Fruit fly (Drosophila melanogaster): ENCODE data around the gene Had1.

Had1 gene

dm6 chrX:16335107-16335642 lies 26.7 kb upstream of the Had1 start (continued):
- TF ChIP-seq Sry-β (GFP tag; optimal IDR thresholded peaks at IDR 0.05) (no peak), Mad (GFP tag; optimal IDR thresholded peaks at IDR 0.05) (peak; percentile 57), CG18011 (GFP tag; optimal IDR thresholded peaks at IDR 0.05) (peak; percentile 63), MBD-R2 (GFP tag; IDR thresholded peaks at IDR 0.05) (peak; percentile 71), CG15479 (GFP tag; optimal IDR thresholded peaks at IDR 0.05) (no peak), ERR (GFP tag; optimal IDR thresholded peaks at IDR 0.05) (peak; percentile 58), fru (optimal IDR thresholded peaks at IDR 0.05) (no peak), sd (tag; optimal IDR thresholded peaks at IDR 0.05) (no peak), CG10959 (GFP tag; IDR thresholded peaks at IDR 0.05) (peak; percentile 58; the same call in 1 of the 2 replicates), ems (GFP tag; optimal IDR thresholded peaks at IDR 0.05) (peak; percentile 71), CG6683 (GFP tag; optimal IDR thresholded peaks at IDR 0.05) (no peak), gsb (GFP tag; IDR thresholded peaks at IDR 0.05) (peak; percentile 60), tap (tag; optimal IDR thresholded peaks at IDR 0.05) (peak; percentile 43), Trl (optimal IDR thresholded peaks at IDR 0.05) (no peak), Trl (GFP tag; optimal IDR thresholded peaks at IDR 0.05) (peak; percentile 67), ara (GFP tag; IDR thresholded peaks at IDR 0.05) (peak; percentile 71), CG32772 (GFP tag; IDR thresholded peaks at IDR 0.05) (peak; percentile 69), Dip2 (GFP tag; IDR thresholded peaks at IDR 0.05) (no peak), Lpt (GFP tag; optimal IDR thresholded peaks at IDR 0.05) (no peak), wek (GFP tag; optimal IDR thresholded peaks at IDR 0.05) (peak; percentile 40), ken (GFP tag; IDR thresholded peaks at IDR 0.05) (peak; percentile 57; the same call in 1 of the 3 replicates), CG18599 (GFP tag; optimal IDR thresholded peaks at IDR 0.05) (peak; percentile 82), CG4360 (GFP tag; IDR thresholded peaks at IDR 0.05) (0 out of 2 replicates have a peak, but pooled peaks have one; percentile 38), scrt (GFP tag; optimal IDR thresholded peaks at IDR 0.05) (peak; percentile 49), CG13424 (tag; optimal IDR thresholded peaks at IDR 0.05) (peak; percentile 73), unc-4 (GFP tag; IDR thresholded peaks at IDR 0.05; ENCODE audit: partially characterized antibody) (no peak), CG8388 (GFP tag; optimal IDR thresholded peaks at IDR 0.05) (peak; percentile 57), CG8944 (GFP tag; optimal IDR thresholded peaks at IDR 0.05) (peak; percentile 42), CoRest (tag; optimal IDR thresholded peaks at IDR 0.05) (peak; percentile 73), vnd (GFP tag; IDR thresholded peaks at IDR 0.05; ENCODE audit: partially characterized antibody) (no peak), jing (GFP tag; optimal IDR thresholded peaks at IDR 0.05) (no peak), lab (GFP tag; optimal IDR thresholded peaks at IDR 0.05) (peak; percentile 84), CTCF (GFP tag; optimal IDR thresholded peaks at IDR 0.05) (no peak), CG34376 (GFP tag; optimal IDR thresholded peaks at IDR 0.05) (peak; percentile 60), CG10267 (tag; optimal IDR thresholded peaks at IDR 0.05) (peak; percentile 25), h (optimal IDR thresholded peaks at IDR 0.05) (no peak), CG4328 (GFP tag; optimal IDR thresholded peaks at IDR 0.05) (peak; percentile 64), CG12155 (GFP tag; optimal IDR thresholded peaks at IDR 0.05) (peak; percentile 98), CG18619 (GFP tag; optimal IDR thresholded peaks at IDR 0.05) (peak; percentile 29), CG30020 (tag; optimal IDR thresholded peaks at IDR 0.05) (peak; percentile 64), seq (GFP tag; IDR thresholded peaks at IDR 0.05) (peak; percentile 78), CG16779 (GFP tag; IDR thresholded peaks at IDR 0.05) (peak; percentile 73), Xrp1 (GFP tag; IDR thresholded peaks at IDR 0.05) (peak; percentile 81), luna (GFP tag; optimal IDR thresholded peaks at IDR 0.05) (peak; percentile 30), CG33213 (GFP tag; optimal IDR thresholded peaks at IDR 0.05) (peak; percentile 62), lov (optimal IDR thresholded peaks at IDR 0.05) (no peak), lov (GFP tag; IDR thresholded peaks at IDR 0.05) (peak; percentile 81; the same call in 2 of the 3 replicates), CG9727 (GFP tag; optimal IDR thresholded peaks at IDR 0.05) (peak; percentile 62), ap (GFP tag; IDR thresholded peaks at IDR 0.05) (peak; percentile 63), CG13296 (GFP tag; optimal IDR thresholded peaks at IDR 0.05) (peak; percentile 65), tio (GFP tag; optimal IDR thresholded peaks at IDR 0.05) (peak; percentile 76), CG13775 (GFP tag; optimal IDR thresholded peaks at IDR 0.05) (peak; percentile 74)

All from whole organism, embryonic.